Worm (Caenorhabditis elegans) whole organism, L3 larva: Measurements from ENCODE around the gene F53A10.2.

ENCODE experiments used
- R02D3.7 ChIP-seq: fragments of 150-350 bp; optimal IDR thresholded peaks from 2 replicates; lab custom pipeline; 2014; ENCODE audit warnings: missing biosample characterization, missing genetic modification characterization
- ama-1 ChIP-seq: fragments of 150-350 bp; optimal IDR thresholded peaks from 2 replicates; lab custom pipeline; 2018
- lin-15B ChIP-seq: fragments of 150-350 bp; optimal IDR thresholded peaks from 2 replicates; lab custom pipeline; 2014; ENCODE audit warnings: missing biosample characterization, missing genetic modification characterization
- nfya-1 ChIP-seq: sonication (generic microtip); optimal IDR thresholded peaks from 2 replicates; lab custom pipeline; 2017; ENCODE audit warnings: missing genetic modification characterization, mild to moderate bottlenecking, missing compliant biosample characterization, antibody characterized with exemption, moderate library complexity; ENCODE audit not compliant: insufficient read depth
- nhr-28 ChIP-seq: fragments of 150-350 bp; optimal IDR thresholded peaks from 2 replicates; lab custom pipeline; 2014; ENCODE audit warnings: missing biosample characterization, missing genetic modification characterization
- snpc-4 ChIP-seq: fragments of 150-350 bp; optimal IDR thresholded peaks from 2 replicates; lab custom pipeline; 2014; ENCODE audit warnings: missing biosample characterization, missing genetic modification characterization
- unc-39 ChIP-seq: sonication (generic microtip); optimal IDR thresholded peaks from 4 replicates; lab custom pipeline; 2017; ENCODE audit warnings: missing biosample characterization, missing genetic modification characterization
- unc-62 ChIP-seq: fragments of 150-350 bp; sonication (generic microtip); optimal IDR thresholded peaks from 4 replicates; lab custom pipeline; 2014; ENCODE audit warnings: missing biosample characterization, missing genetic modification reagents, missing genetic modification characterization

DNA sequence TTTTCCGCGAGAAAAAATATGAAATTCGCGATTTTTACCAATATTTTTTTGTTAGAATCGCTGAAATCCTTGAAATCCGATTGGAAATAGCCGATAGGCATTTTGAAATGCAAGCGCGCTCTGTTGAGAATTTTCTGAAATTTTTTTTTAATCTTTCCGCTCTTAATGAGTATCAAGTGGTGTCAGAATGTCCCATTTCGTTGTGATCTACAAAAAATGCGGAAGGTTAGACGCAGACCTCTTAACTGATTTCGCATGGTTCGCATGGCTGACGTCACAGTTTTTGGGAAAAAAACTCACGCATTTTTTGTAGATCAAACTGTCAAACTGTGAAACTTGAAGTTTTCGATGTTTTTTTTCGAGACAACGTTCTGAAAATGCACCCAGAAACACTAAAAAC is 74.6 kb downstream of the F53A10.2 start, which contains the start of gene srw-66:
- no peak for TF ChIP-seq ama-1 (lab: Kevin White, UChicago)
- TF ChIP-seq nfya-1 (tag; lab: Kevin White, UChicago): no peak
- no peak for TF ChIP-seq unc-39 (tag; lab: Kevin White, UChicago)
- no peak for TF ChIP-seq unc-62
- TF ChIP-seq snpc-4 (tag; lab: Kevin White, UChicago): no peak
- TF ChIP-seq nhr-28 (tag; lab: Kevin White, UChicago): no peak
- TF ChIP-seq lin-15B (tag; lab: Kevin White, UChicago): no peak
- no peak for TF ChIP-seq R02D3.7 (tag; lab: Kevin White, UChicago)
